Worm (Caenorhabditis elegans) whole organism, L4/young adult: ENCODE results near the gene T28F3.5.
A peak's percentile ranks its signal among the peaks of the same experiment; 100 is the strongest.
"Not testable (repeated sequence)": the region's sequence is repeated elsewhere in the genome, so short reads cannot be mapped to it uniquely, and the experiment has no call there.

Source experiments
- W03F9.2 ChIP-seq: fragments of 150-350 bp; optimal IDR thresholded peaks from 2 replicates; lab custom pipeline; 2014; ENCODE audit warnings: missing biosample characterization, missing genetic modification characterization
- dao-5 ChIP-seq: sonication (generic microtip); optimal IDR thresholded peaks from 2 replicates; lab custom pipeline; 2016; ENCODE audit warnings: missing genotype, missing genetic modification characterization, moderate library complexity, missing compliant biosample characterization
- him-1 ChIP-seq: sonication (generic microtip); optimal IDR thresholded peaks from 2 replicates; lab custom pipeline; 2016; ENCODE audit warnings: missing genotype, missing genetic modification reagents, missing genetic modification characterization, missing compliant biosample characterization

Gene T28F3.5

ce11 chrIV:17279592-17280440 is 14.8 kb upstream of the T28F3.5 start:
- TF ChIP-seq dao-5 (tag; lab: Kevin White, UChicago) = no peak
- no peak for TF ChIP-seq W03F9.2
- TF ChIP-seq him-1 (tag; lab: Kevin White, UChicago) = no peak

- TF ChIP-seq him-1 (tag; lab: Kevin White, UChicago) (no peak), W03F9.2 (no peak), dao-5 (tag; lab: Kevin White, UChicago) (no peak)
Observed at ce11 chrIV:17280441-17280939, 14.1 kb upstream of the T28F3.5 start.

DNA sequence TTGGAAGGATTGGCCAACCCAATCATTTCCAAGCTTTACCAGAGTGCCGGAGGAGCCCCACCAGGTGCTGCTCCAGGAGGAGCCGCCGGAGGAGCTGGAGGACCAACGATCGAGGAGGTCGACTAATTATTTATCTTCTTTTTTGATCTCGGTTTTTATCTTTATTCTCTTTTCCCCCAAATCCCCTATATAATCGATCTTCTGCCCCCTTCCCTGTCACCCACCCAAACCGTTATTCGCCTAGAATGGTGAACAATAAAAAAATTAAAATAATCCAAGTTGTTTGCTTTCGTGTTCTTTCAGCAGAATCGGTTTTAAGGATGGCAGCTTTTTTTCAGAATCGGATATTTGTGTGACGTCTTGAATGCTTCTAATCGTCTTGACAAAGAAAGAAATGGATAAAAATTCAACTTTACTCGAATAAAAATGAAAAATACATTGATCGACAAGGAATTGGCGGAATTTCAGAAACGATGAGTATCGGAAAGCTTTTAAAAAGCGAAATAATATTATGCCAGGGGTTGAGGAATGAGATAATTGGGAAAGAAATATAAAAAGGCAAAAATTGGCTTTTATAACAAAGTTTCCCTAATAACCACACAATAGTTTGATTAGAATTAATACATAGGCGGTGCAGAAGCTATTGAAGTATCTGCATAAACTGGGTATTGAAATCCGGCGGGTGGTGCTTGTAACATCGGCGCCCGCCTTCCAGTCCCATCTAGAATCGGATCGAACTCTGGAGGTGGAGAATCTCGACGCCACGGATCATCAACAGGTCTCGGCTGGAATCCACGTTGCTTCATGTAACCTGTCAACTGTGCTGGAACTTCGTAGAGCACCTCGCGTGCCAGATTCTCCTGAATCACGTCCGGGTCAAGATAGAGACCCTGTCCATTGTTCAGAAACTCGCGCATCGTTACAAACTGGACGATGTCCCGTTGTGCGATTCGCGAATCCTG is 13.2 kb upstream of the T28F3.5 start:
- TF ChIP-seq W03F9.2 (peak; percentile 91), dao-5 (tag; lab: Kevin White, UChicago) (no peak), him-1 (tag; lab: Kevin White, UChicago) (peak; percentile 58)

DNA sequence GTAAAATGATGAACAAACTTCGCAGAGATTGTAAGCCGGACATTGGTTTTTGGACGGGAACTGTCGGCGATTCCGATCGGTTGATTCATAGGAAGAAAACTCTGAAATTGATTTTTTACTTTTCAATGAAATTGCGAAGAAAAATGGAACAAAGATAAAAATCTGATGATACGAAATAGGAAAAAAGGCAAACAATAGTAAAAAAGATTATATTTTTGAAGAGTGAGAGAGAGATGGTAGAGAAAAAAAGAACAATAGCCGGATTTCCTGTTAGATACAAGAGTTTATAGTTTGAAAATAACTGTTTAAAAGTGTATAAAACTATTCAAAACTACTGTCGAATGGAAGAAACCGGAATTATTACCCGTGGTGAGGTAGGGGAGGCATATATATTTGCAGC is 10.5 kb upstream of the T28F3.5 start, which contains the start of gene nra-1:
Gene nra-1, minus strand, starts transcription at position 101 of the 400 bp plus-strand sequence.
- TF ChIP-seq W03F9.2 (no peak), dao-5 (tag; lab: Kevin White, UChicago) (no peak), him-1 (tag; lab: Kevin White, UChicago) (no peak)

ce11 chrIV:17285263-17285662 is 9.3 kb upstream of the T28F3.5 start:
- TF ChIP-seq W03F9.2 = no peak
- no peak for TF ChIP-seq him-1 (tag; lab: Kevin White, UChicago)
- TF ChIP-seq dao-5 (tag; lab: Kevin White, UChicago) = no peak

DNA sequence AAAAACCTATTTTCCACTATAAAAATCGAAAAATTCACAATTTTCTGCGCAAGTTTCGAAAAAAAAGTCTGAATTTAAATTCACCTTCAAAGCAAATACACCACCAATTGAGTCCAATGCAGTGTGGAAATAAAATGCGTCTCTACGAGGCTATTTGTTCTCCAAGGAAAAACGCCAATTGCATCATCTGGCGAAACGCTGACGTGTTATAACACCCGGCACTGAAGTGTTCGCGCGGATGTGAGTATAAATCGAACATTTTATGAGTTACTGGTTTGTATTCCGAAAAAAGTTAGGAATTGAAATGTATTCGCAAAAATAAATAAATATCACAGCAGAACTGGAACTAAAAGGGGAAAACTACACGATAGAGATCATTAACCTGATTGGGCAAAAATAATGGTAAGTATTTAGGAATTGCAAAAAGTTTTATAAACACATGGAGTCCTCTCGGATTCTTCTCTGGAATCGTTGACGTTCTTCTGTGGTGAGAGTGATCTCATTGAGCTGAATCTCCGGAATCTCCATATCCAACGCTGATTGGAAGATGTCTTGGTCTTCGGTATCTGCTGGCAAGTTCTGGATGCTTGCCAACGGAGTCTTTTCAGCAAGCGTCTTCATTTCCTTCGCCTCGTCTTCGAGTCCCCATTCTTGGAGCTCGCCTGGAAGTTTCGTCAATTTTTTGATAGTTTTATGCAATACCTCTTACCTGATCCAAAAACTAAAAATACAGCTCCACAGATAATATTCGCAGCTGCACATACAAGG is 6.5 kb upstream of the T28F3.5 start, which contains the start of gene zipt-7.1:
Gene zipt-7.1, minus strand, starts transcription at position 232 of the 768 bp plus-strand sequence.
- TF ChIP-seq W03F9.2 (no peak), dao-5 (tag; lab: Kevin White, UChicago) (no peak), him-1 (tag; lab: Kevin White, UChicago) (no peak)

- no peak for TF ChIP-seq W03F9.2
Observed at ce11 chrIV:17291629-17292199, 2.9 kb upstream of the T28F3.5 start, which contains the start of the genes T28F3.11 and slc-17.4. Gene T28F3.11 (minus strand): TSS chrIV:17291679. Gene slc-17.4 (minus strand): TSS chrIV:17291733.

DNA sequence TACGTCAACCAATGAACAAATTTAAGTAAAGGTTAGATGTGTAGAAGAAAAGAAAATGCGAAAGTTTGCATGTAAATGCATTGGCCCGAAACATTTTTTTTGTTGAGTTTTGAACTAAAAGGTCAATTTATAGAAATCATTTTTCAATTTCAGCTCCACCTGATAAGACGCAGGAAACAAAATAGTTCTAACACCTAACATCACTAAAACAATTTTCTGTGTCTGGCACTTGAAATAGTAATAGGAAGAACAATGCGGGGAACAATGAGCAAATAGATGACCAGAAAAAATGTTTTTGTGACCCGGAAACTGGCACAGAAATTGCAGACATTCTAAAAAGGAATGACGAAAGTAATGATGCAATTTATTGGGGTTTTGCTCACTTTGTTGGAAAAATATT is 2.2 kb upstream of the T28F3.5 start:
- no peak for TF ChIP-seq W03F9.2
- TF ChIP-seq dao-5 (tag; lab: Kevin White, UChicago) = no peak
- TF ChIP-seq him-1 (tag; lab: Kevin White, UChicago) = no peak

ce11 chrIV:17293068-17293467 is 1.5 kb upstream of the T28F3.5 start:
- TF ChIP-seq dao-5 (tag; lab: Kevin White, UChicago) (no peak), W03F9.2 (no peak), him-1 (tag; lab: Kevin White, UChicago) (no peak)

DNA sequence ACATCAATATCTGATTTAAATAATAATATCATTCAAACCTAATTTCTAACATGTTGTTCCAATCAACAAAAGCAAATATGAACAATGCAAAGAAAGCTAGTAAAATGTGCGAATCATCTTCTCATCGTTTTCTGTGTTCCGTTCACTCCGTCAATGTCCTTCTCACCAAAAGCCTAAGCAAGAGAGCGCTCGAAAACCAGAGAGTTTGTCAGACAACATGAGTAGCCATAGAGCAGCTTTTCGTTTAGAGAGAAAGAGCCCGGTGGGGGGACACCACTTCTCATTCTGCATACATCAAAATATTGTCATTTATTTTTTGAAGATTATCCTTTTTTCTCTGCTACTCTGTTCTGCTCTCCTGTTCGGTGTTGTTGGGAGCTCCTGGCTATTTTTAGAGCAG is 910 bp upstream of the T28F3.5 start:
- TF ChIP-seq dao-5 (tag; lab: Kevin White, UChicago) (no peak), him-1 (tag; lab: Kevin White, UChicago) (no peak), W03F9.2 (no peak)

ce11 chrIV:17301933-17302332 is 7.3 kb downstream of the T28F3.5 start, which contains the start of gene ifta-2:
Gene ifta-2 (minus strand): TSS chrIV:17302033.
- TF ChIP-seq him-1 (tag; lab: Kevin White, UChicago) (no peak), dao-5 (tag; lab: Kevin White, UChicago) (no peak), W03F9.2 (no peak)

DNA sequence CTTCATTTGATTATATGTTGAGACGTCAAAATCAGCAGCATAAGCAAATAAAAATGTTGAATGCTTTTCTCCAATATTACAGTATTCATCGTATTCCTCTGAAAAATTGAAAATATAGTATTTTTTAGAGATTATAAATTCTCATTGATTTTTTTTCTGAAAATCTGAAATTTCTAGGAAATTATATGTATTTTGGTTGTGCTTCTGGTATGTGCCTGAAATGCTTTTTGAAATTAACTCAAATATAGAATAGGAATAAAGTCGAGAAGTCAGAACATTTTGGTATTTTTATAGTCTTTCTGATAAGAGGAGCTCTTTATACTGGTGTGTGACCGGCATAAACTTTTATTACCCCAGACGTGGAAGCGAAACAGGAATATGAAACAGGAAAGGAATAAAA is 12.6 kb downstream of the T28F3.5 start, which contains the start of gene T28F3.8:
Gene T28F3.8, minus strand, starts transcription at position 101 of the 400 bp plus-strand sequence.
- TF ChIP-seq him-1 (tag; lab: Kevin White, UChicago); dao-5 (tag; lab: Kevin White, UChicago); W03F9.2: not testable (repeated sequence)
